Worm (Caenorhabditis elegans) whole organism, L2 larva: ENCODE measurements around the gene ugt-21.

ENCODE experiments used
- C34F6.9 ChIP-seq: fragments of 150-350 bp; optimal IDR thresholded peaks from 2 replicates; lab custom pipeline; 2014; ENCODE audit warnings: missing biosample characterization, missing genetic modification characterization
- R02D3.7 ChIP-seq: fragments of 150-350 bp; optimal IDR thresholded peaks from 2 replicates; lab custom pipeline; 2014; ENCODE audit warnings: missing biosample characterization, missing genetic modification characterization
- Y55F3AM.14 ChIP-seq: fragments of 200-800 bp; sonication (Bioruptor generic); optimal IDR thresholded peaks from 2 replicates; lab custom pipeline; 2018; ENCODE audit warnings: mild to moderate bottlenecking, missing genetic modification characterization, missing compliant biosample characterization
- ZK546.5 ChIP-seq: sonication (generic microtip); optimal IDR thresholded peaks from 2 replicates; lab custom pipeline; 2017; ENCODE audit warnings: missing biosample characterization, missing genetic modification characterization
- alr-1 ChIP-seq: fragments of 150-350 bp; optimal IDR thresholded peaks from 2 replicates; lab custom pipeline; 2014; ENCODE audit warnings: missing biosample characterization, missing genetic modification characterization
- aly-2 ChIP-seq: fragments of 150-350 bp; optimal IDR thresholded peaks from 2 replicates; lab custom pipeline; 2014; ENCODE audit warnings: missing biosample characterization, missing genetic modification characterization
- ama-1 ChIP-seq: fragments of 150-350 bp; optimal IDR thresholded peaks from 2 replicates; lab custom pipeline; 2018; ENCODE audit warnings: inconsistent platforms
- blmp-1 ChIP-seq: sonication (generic microtip); optimal IDR thresholded peaks from 2 replicates; lab custom pipeline; 2017; ENCODE audit warnings: missing genetic modification characterization, mild to moderate bottlenecking, missing compliant biosample characterization, antibody characterized with exemption, moderate library complexity; ENCODE audit not compliant: insufficient read depth
- ceh-82 ChIP-seq: fragments of 150-350 bp; optimal IDR thresholded peaks from 2 replicates; lab custom pipeline; 2014; ENCODE audit warnings: missing biosample characterization, missing genetic modification characterization
- crh-2 ChIP-seq: sonication (generic microtip); optimal IDR thresholded peaks from 2 replicates; lab custom pipeline; 2017; ENCODE audit warnings: missing biosample characterization, missing genetic modification characterization
- dmd-4 ChIP-seq: sonication (generic microtip); optimal IDR thresholded peaks from 2 replicates; lab custom pipeline; 2017; ENCODE audit warnings: missing biosample characterization, missing genetic modification characterization
- egl-27 ChIP-seq: sonication (generic microtip); optimal IDR thresholded peaks from 3 replicates; lab custom pipeline; 2017; ENCODE audit warnings: missing biosample characterization, missing genetic modification reagents, missing genetic modification characterization
- elt-1 ChIP-seq: fragments of 150-350 bp; optimal IDR thresholded peaks from 2 replicates; lab custom pipeline; 2014; ENCODE audit warnings: missing biosample characterization, missing genetic modification characterization
- elt-3 ChIP-seq: sonication (generic microtip); optimal IDR thresholded peaks from 2 replicates; lab custom pipeline; 2017; ENCODE audit warnings: missing biosample characterization, missing genetic modification characterization
- fos-1 ChIP-seq: fragments of 150-350 bp; optimal IDR thresholded peaks from 2 replicates; lab custom pipeline; 2014; ENCODE audit warnings: missing biosample characterization, missing genetic modification characterization
- lin-11 ChIP-seq: fragments of 150-350 bp; sonication (generic microtip); optimal IDR thresholded peaks from 2 replicates; lab custom pipeline; 2014; ENCODE audit warnings: missing biosample characterization, missing genetic modification characterization, inconsistent platforms, mixed read lengths
- lin-13 ChIP-seq: fragments of 150-350 bp; optimal IDR thresholded peaks from 2 replicates; lab custom pipeline; 2014; ENCODE audit warnings: missing biosample characterization, missing genetic modification reagents, missing genetic modification characterization
- lin-39 ChIP-seq: fragments of 150-350 bp; optimal IDR thresholded peaks from 2 replicates; lab custom pipeline; 2014; ENCODE audit warnings: missing biosample characterization, missing genetic modification reagents, missing genetic modification characterization
- mab-5 ChIP-seq: fragments of 150-350 bp; optimal IDR thresholded peaks from 2 replicates; lab custom pipeline; 2014; ENCODE audit warnings: missing biosample characterization, missing genetic modification characterization
- mbf-1 ChIP-seq: sonication (generic microtip); optimal IDR thresholded peaks from 2 replicates; lab custom pipeline; 2017; ENCODE audit warnings: missing biosample characterization, missing genetic modification characterization
- mdl-1 ChIP-seq, 2 experiments: fragments of 150-350 bp in 1 of 2; sonication (generic microtip) in 1 of 2; optimal IDR thresholded peaks; 2 replicates each; lab custom pipeline; 2017; ENCODE audit warnings: missing biosample characterization in 2 of 2, missing genetic modification characterization in 2 of 2
- nhr-10 ChIP-seq: sonication (generic microtip); optimal IDR thresholded peaks from 2 replicates; lab custom pipeline; 2017; ENCODE audit warnings: missing biosample characterization, missing genetic modification characterization
- nhr-11 ChIP-seq: fragments of 150-350 bp; optimal IDR thresholded peaks from 2 replicates; lab custom pipeline; 2014; ENCODE audit warnings: missing biosample characterization, missing genetic modification characterization
- nhr-12 ChIP-seq: fragments of 150-350 bp; optimal IDR thresholded peaks from 2 replicates; lab custom pipeline; 2014; ENCODE audit warnings: missing biosample characterization, missing genetic modification characterization
- nhr-23 ChIP-seq: fragments of 150-350 bp; optimal IDR thresholded peaks from 2 replicates; lab custom pipeline; 2014; ENCODE audit warnings: missing biosample characterization, missing genetic modification reagents, missing genetic modification characterization
- nhr-237 ChIP-seq: fragments of 150-350 bp; optimal IDR thresholded peaks from 2 replicates; lab custom pipeline; 2014; ENCODE audit warnings: missing biosample characterization, missing genetic modification characterization
- nhr-25 ChIP-seq: fragments of 150-350 bp; sonication (generic microtip); optimal IDR thresholded peaks from 3 replicates; lab custom pipeline; 2014; ENCODE audit warnings: missing biosample characterization, missing genetic modification characterization
- nhr-77 ChIP-seq: fragments of 150-350 bp; optimal IDR thresholded peaks from 2 replicates; lab custom pipeline; 2014; ENCODE audit warnings: missing biosample characterization, missing genetic modification characterization
- peb-1 ChIP-seq: fragments of 150-350 bp; optimal IDR thresholded peaks from 2 replicates; lab custom pipeline; 2014; ENCODE audit warnings: missing biosample characterization, missing genetic modification characterization
- sem-4 ChIP-seq: fragments of 150-350 bp; optimal IDR thresholded peaks from 2 replicates; lab custom pipeline; 2014; ENCODE audit warnings: missing biosample characterization, missing genetic modification reagents, missing genetic modification characterization
- skn-1 ChIP-seq: sonication (generic microtip); optimal IDR thresholded peaks from 2 replicates; lab custom pipeline; 2017; ENCODE audit warnings: missing biosample characterization, missing genetic modification characterization
- sma-3 ChIP-seq: sonication (generic microtip); optimal IDR thresholded peaks from 2 replicates; lab custom pipeline; 2016; ENCODE audit warnings: missing genetic modification reagents, missing genetic modification characterization, missing compliant biosample characterization
- sma-9 ChIP-seq, 2 experiments: fragments of 150-350 bp in 1 of 2; sonication (generic microtip) in 1 of 2; optimal IDR thresholded peaks; 2 replicates each; lab custom pipeline; 2014 to 2016; ENCODE audit warnings: missing genetic modification characterization in 2 of 2, mild to moderate bottlenecking in 1 of 2, missing biosample characterization in 1 of 2, missing compliant biosample characterization in 1 of 2, missing genetic modification reagents in 1 of 2, moderate library complexity in 1 of 2
- snpc-4 ChIP-seq: fragments of 150-350 bp; optimal IDR thresholded peaks from 2 replicates; lab custom pipeline; 2014; ENCODE audit warnings: missing biosample characterization, missing genetic modification characterization
- unc-39 ChIP-seq: fragments of 150-350 bp; optimal IDR thresholded peaks from 2 replicates; lab custom pipeline; 2014; ENCODE audit warnings: missing biosample characterization, missing genetic modification characterization
- unc-55 ChIP-seq: fragments of 150-350 bp; sonication (generic microtip); optimal IDR thresholded peaks from 3 replicates; lab custom pipeline; 2014; ENCODE audit warnings: missing biosample characterization, missing genetic modification reagents, missing genetic modification characterization
- unc-62 ChIP-seq: fragments of 150-350 bp; optimal IDR thresholded peaks from 2 replicates; lab custom pipeline; 2014; ENCODE audit warnings: missing biosample characterization, missing genetic modification reagents, missing genetic modification characterization
- ztf-1 ChIP-seq: fragments of 200-800 bp; sonication (Bioruptor generic); conservative IDR thresholded peaks from 2 replicates; pipeline ENCODE4 v1.3.6; 2022; ENCODE audit warnings: missing genetic modification characterization, missing compliant biosample characterization
- ztf-11 ChIP-seq: sonication (generic microtip); optimal IDR thresholded peaks from 2 replicates; lab custom pipeline; 2017; ENCODE audit warnings: missing biosample characterization, missing genetic modification characterization
- ztf-4 ChIP-seq: fragments of 150-350 bp; optimal IDR thresholded peaks from 2 replicates; lab custom pipeline; 2014; ENCODE audit warnings: missing biosample characterization, missing genetic modification characterization

The ugt-21 gene

ce11 chrIV:9459224-9459781 lies 40.8 kb upstream of the ugt-21 start, which contains the start of gene copb-2 (continued):
- TF ChIP-seq unc-39 (no peak), ztf-11 (tag; lab: Kevin White, UChicago) (no peak), elt-1 (tag; lab: Kevin White, UChicago) (no peak), nhr-23 (no peak), crh-2 (tag; lab: Kevin White, UChicago) (peak; percentile 93), nhr-12 (tag; lab: Kevin White, UChicago) (no peak), elt-3 (no peak), lin-13 (GFP tag; lab: Kevin White, UChicago) (peak; percentile 68), lin-39 (tag; lab: Kevin White, UChicago) (no peak), ztf-4 (no peak), blmp-1 (tag; lab: Kevin White, UChicago) (no peak), unc-55 (GFP tag; lab: Kevin White, UChicago) (peak; percentile 85), R02D3.7 (tag; lab: Kevin White, UChicago) (no peak), nhr-11 (tag; lab: Kevin White, UChicago) (no peak), mab-5 (tag; lab: Kevin White, UChicago) (no peak), skn-1 (tag; lab: Kevin White, UChicago) (no peak), unc-62 (GFP tag; lab: Kevin White, UChicago) (no peak), ceh-82 (tag; lab: Kevin White, UChicago) (no peak), alr-1 (tag; lab: Kevin White, UChicago) (no peak)

- TF ChIP-seq snpc-4 (tag; lab: Kevin White, UChicago) (peak; percentile 78), skn-1 (tag; lab: Kevin White, UChicago) (no peak), ama-1 (peak; percentile 20), dmd-4 (tag; lab: Kevin White, UChicago) (no peak)
These were observed 35.7 kb upstream of the ugt-21 start for ce11 chrIV:9464345-9464783.

- TF ChIP-seq unc-39 (no peak), mdl-1 (tag; optimal IDR thresholded peaks at IDR 0.05; lab: Kevin White, UChicago) (no peak), nhr-237 (no peak), lin-11 (no peak)
These were observed 32.7 kb upstream of the ugt-21 start, which contains the start of gene F38E11.6 for ce11 chrIV:9467418-9467817. F38E11.6 (minus strand) TSS chrIV:9467518.

- TF ChIP-seq sma-9 (GFP tag; optimal IDR thresholded peaks at IDR 0.05; lab: Kevin White, UChicago) (peak; percentile 7), sma-9 (tag; optimal IDR thresholded peaks at IDR 0.05; lab: Kevin White, UChicago) (no peak), mbf-1 (tag; lab: Kevin White, UChicago) (no peak)
- TF ChIP-seq, all 48 proteins: peak for 1
These were observed 30.8 kb upstream of the ugt-21 start for ce11 chrIV:9469293-9469692.

- no peak for TF ChIP-seq snpc-4 (tag; lab: Kevin White, UChicago)
- TF ChIP-seq ztf-1 (GFP tag; lab: Robert Waterston, UW), result no peak
- TF ChIP-seq nhr-237, result no peak
- no peak for TF ChIP-seq unc-62 (GFP tag; lab: Kevin White, UChicago)
- no peak for TF ChIP-seq nhr-77 (tag; lab: Kevin White, UChicago)
- peak; percentile 15 for TF ChIP-seq nhr-11 (tag; lab: Kevin White, UChicago)
- peak; percentile 78 for TF ChIP-seq Y55F3AM.14 (GFP tag; lab: Kevin White, UChicago)
- peak; percentile 58 for TF ChIP-seq fos-1 (tag; lab: Kevin White, UChicago)
- TF ChIP-seq mdl-1 (tag; optimal IDR thresholded peaks at IDR 0.05; lab: Kevin White, UChicago), result no peak
- no peak for TF ChIP-seq elt-1 (tag; lab: Kevin White, UChicago)
- no peak for TF ChIP-seq aly-2 (tag; lab: Kevin White, UChicago)
- no peak for TF ChIP-seq peb-1 (tag; lab: Kevin White, UChicago)
- TF ChIP-seq mbf-1 (tag; lab: Kevin White, UChicago), result no peak
- TF ChIP-seq skn-1 (tag; lab: Kevin White, UChicago), result no peak
- no peak for TF ChIP-seq nhr-10
- peak; percentile 86 for TF ChIP-seq sma-9 (GFP tag; optimal IDR thresholded peaks at IDR 0.05; lab: Kevin White, UChicago)
- no peak for TF ChIP-seq sma-9 (tag; optimal IDR thresholded peaks at IDR 0.05; lab: Kevin White, UChicago)
- TF ChIP-seq sma-3 (GFP tag; lab: Kevin White, UChicago), result peak; percentile 44
- TF ChIP-seq unc-39, result no peak
- no peak for TF ChIP-seq nhr-12 (tag; lab: Kevin White, UChicago)
- TF ChIP-seq lin-13 (GFP tag; lab: Kevin White, UChicago), result no peak
- no peak for TF ChIP-seq dmd-4 (tag; lab: Kevin White, UChicago)
- TF ChIP-seq egl-27 (tag; lab: Kevin White, UChicago), result no peak
- peak; percentile 41 for TF ChIP-seq nhr-25 (tag; lab: Kevin White, UChicago)
- TF ChIP-seq unc-55 (GFP tag; lab: Kevin White, UChicago), result no peak
- TF ChIP-seq ama-1, result no peak
- no peak for TF ChIP-seq sem-4
- no peak for TF ChIP-seq ztf-11 (tag; lab: Kevin White, UChicago)
- TF ChIP-seq R02D3.7 (tag; lab: Kevin White, UChicago), result no peak
- peak; percentile 37 for TF ChIP-seq C34F6.9
- TF ChIP-seq ZK546.5 (tag; lab: Kevin White, UChicago), result no peak
- peak; percentile 3 for TF ChIP-seq crh-2 (tag; lab: Kevin White, UChicago)
- no peak for TF ChIP-seq nhr-23
- TF ChIP-seq lin-39 (tag; lab: Kevin White, UChicago), result no peak
These were observed 22.8 kb upstream of the ugt-21 start, which contains the start of gene wrt-3 for ce11 chrIV:9477135-9477928. wrt-3 (minus strand) TSS chrIV:9477456.
